Fruit fly (Drosophila melanogaster) whole organism, adult: ENCODE measurements around the gene CG13771.

Source experiments
- CG11617 ChIP-seq: fragments of 200-800 bp; sonication (Bioruptor generic); optimal IDR thresholded peaks from 2 replicates; lab custom pipeline; 2017; ENCODE audit warnings: mild to moderate bottlenecking, missing biosample characterization, missing genetic modification reagents, missing genetic modification characterization
- CG12768 ChIP-seq: fragments of 200-800 bp; sonication (Bioruptor generic); optimal IDR thresholded peaks from 2 replicates; lab custom pipeline; 2017; ENCODE audit warnings: missing biosample characterization, missing genetic modification characterization, mild to moderate bottlenecking, moderate library complexity, missing genetic modification reagents
- CG14711 ChIP-seq: fragments of 200-800 bp; sonication (Bioruptor generic); optimal IDR thresholded peaks from 2 replicates; lab custom pipeline; 2018; ENCODE audit warnings: missing biosample characterization, mild to moderate bottlenecking, missing genetic modification characterization, moderate library complexity
- CG1620 ChIP-seq: fragments of 200-800 bp; sonication (Bioruptor generic); optimal IDR thresholded peaks from 2 replicates; lab custom pipeline; 2016; ENCODE audit warnings: missing biosample characterization, missing genetic modification characterization
- CG33017 ChIP-seq: fragments of 200-800 bp; sonication (Bioruptor generic); optimal IDR thresholded peaks from 2 replicates; lab custom pipeline; 2018; ENCODE audit warnings: missing biosample characterization, mild to moderate bottlenecking, missing genetic modification characterization, moderate library complexity
- CG5204 ChIP-seq: fragments of 200-800 bp; sonication (Bioruptor generic); optimal IDR thresholded peaks from 2 replicates; lab custom pipeline; 2016; ENCODE audit warnings: missing biosample characterization, missing genetic modification characterization
- CG7045 ChIP-seq: fragments of 200-800 bp; sonication (Bioruptor generic); optimal IDR thresholded peaks from 2 replicates; lab custom pipeline; 2017; ENCODE audit warnings: missing biosample characterization, mild to moderate bottlenecking, missing genetic modification characterization
- CG7101 ChIP-seq: fragments of 200-800 bp; sonication (Bioruptor generic); optimal IDR thresholded peaks from 2 replicates; lab custom pipeline; 2018; ENCODE audit warnings: missing biosample characterization, mild to moderate bottlenecking, missing genetic modification characterization, moderate library complexity
- Clk ChIP-seq: fragments of 200-800 bp; sonication (Bioruptor generic); optimal IDR thresholded peaks from 2 replicates; lab custom pipeline; 2017; ENCODE audit warnings: missing biosample characterization, missing genetic modification characterization
- Crg-1 ChIP-seq: fragments of 200-800 bp; sonication (Bioruptor generic); optimal IDR thresholded peaks from 2 replicates; lab custom pipeline; 2016; ENCODE audit warnings: missing biosample characterization, missing genetic modification characterization
- Hr96 ChIP-seq: fragments of 200-800 bp; sonication (Bioruptor generic); optimal IDR thresholded peaks from 2 replicates; lab custom pipeline; 2016; ENCODE audit warnings: missing biosample characterization, missing genetic modification characterization
- Mnt ChIP-seq: fragments of 200-800 bp; sonication (Bioruptor generic); optimal IDR thresholded peaks from 2 replicates; lab custom pipeline; 2016; ENCODE audit warnings: missing biosample characterization, mild to moderate bottlenecking, missing genetic modification characterization
- bab1 ChIP-seq: fragments of 200-800 bp; sonication (Bioruptor generic); optimal IDR thresholded peaks from 3 replicates; lab custom pipeline; 2019; ENCODE audit warnings: missing biosample characterization, mild to moderate bottlenecking, missing genetic modification characterization, moderate library complexity
- cic ChIP-seq: fragments of 200-800 bp; sonication (Bioruptor generic); optimal IDR thresholded peaks from 2 replicates; lab custom pipeline; 2017; ENCODE audit warnings: missing biosample characterization, mild to moderate bottlenecking, missing genetic modification characterization, moderate library complexity
- cnc ChIP-seq, 2 experiments: fragments of >200 bp; optimal IDR thresholded peaks; 2 replicates each; lab custom pipeline; 2017
- kay ChIP-seq: fragments of 200-800 bp; sonication (Bioruptor generic); peaks from one replicate; lab custom pipeline; 2016; ENCODE audit warnings: missing biosample characterization, missing genetic modification characterization, borderline replicate concordance
- ovo ChIP-seq: fragments of 200-800 bp; sonication (Bioruptor generic); optimal IDR thresholded peaks from 2 replicates; lab custom pipeline; 2016; ENCODE audit warnings: missing biosample characterization, missing genetic modification characterization
- pad ChIP-seq: fragments of 200-800 bp; sonication (Bioruptor generic); optimal IDR thresholded peaks from 3 replicates; lab custom pipeline; 2017; ENCODE audit warnings: missing biosample characterization, missing genetic modification characterization, mild to moderate bottlenecking, moderate library complexity, missing genetic modification reagents
- tj ChIP-seq: fragments of 200-800 bp; sonication (Bioruptor generic); optimal IDR thresholded peaks from 3 replicates; lab custom pipeline; 2017; ENCODE audit warnings: missing biosample characterization, mild to moderate bottlenecking, missing genetic modification characterization, moderate library complexity
- toe ChIP-seq: fragments of 200-800 bp; sonication (Bioruptor generic); optimal IDR thresholded peaks from 2 replicates; lab custom pipeline; 2016; ENCODE audit warnings: missing biosample characterization, missing genetic modification characterization

The CG13771 gene

dm6 chr2L:6614229-6614935 lies 49.0 kb downstream of the CG13771 start:
- TF ChIP-seq ovo (no peak), CG11617 (GFP tag; lab: Kevin White, UChicago) (no peak), CG33017 (tag; lab: Kevin White, UChicago) (no peak), Mnt (GFP tag; lab: Kevin White, UChicago) (peak; percentile 71), tj (GFP tag; lab: Kevin White, UChicago) (peak; percentile 89), Hr96 (GFP tag; lab: Kevin White, UChicago) (no peak), CG12768 (GFP tag; lab: Kevin White, UChicago) (peak; percentile 32), cic (GFP tag; lab: Kevin White, UChicago) (peak; percentile 55), toe (GFP tag; lab: Kevin White, UChicago) (no peak), kay (GFP tag; lab: Kevin White, UChicago) (peak; percentile 81), CG7101 (tag; lab: Kevin White, UChicago) (no peak), pad (no peak)

DNA sequence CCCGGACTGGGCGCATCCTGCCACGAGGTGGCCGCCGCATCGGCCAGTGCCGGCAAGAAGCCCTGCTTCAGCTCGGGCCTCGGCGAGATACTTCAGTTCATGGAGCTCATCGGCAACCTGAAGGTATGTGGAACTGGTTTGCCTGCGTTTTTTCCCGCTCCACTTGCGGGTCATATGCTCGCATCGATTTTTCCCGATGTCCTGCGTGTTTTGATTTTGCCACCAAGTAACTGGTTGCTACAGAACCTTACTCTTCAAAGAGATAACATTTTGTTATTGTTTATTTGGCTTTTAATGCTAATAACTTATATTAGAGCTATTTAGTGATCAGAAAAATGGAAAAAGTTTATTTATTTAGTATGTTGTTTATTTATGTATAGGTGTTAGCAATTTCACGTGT lies 50.3 kb downstream of the CG13771 start:
- no peak for TF ChIP-seq CG7101 (tag; lab: Kevin White, UChicago)
- no peak for TF ChIP-seq pad
- TF ChIP-seq ovo = no peak
- no peak for TF ChIP-seq CG1620
- no peak for TF ChIP-seq CG5204
- no peak for TF ChIP-seq bab1 (GFP tag; lab: Kevin White, UChicago)
- TF ChIP-seq CG33017 (tag; lab: Kevin White, UChicago) = no peak
- no peak for TF ChIP-seq cnc (optimal IDR thresholded peaks at IDR 0.05; lab: Kevin White, UChicago)
- no peak for TF ChIP-seq Hr96 (GFP tag; lab: Kevin White, UChicago)

dm6 chr2L:6612477-6613004 lies 50.9 kb downstream of the CG13771 start:
- TF ChIP-seq CG7101 (tag; lab: Kevin White, UChicago) (peak; percentile 100), CG11617 (GFP tag; lab: Kevin White, UChicago) (peak; percentile 100), Clk (peak; percentile 100), CG14711 (peak; percentile 100), kay (GFP tag; lab: Kevin White, UChicago) (peak; percentile 100), CG33017 (tag; lab: Kevin White, UChicago) (peak; percentile 100), ovo (peak; percentile 100), CG5204 (peak; percentile 100), cic (GFP tag; lab: Kevin White, UChicago) (peak; percentile 100), toe (GFP tag; lab: Kevin White, UChicago) (peak; percentile 100), Crg-1 (peak; percentile 100), bab1 (GFP tag; lab: Kevin White, UChicago) (peak; percentile 100), Mnt (GFP tag; lab: Kevin White, UChicago) (peak; percentile 100), pad (peak; percentile 98), tj (GFP tag; lab: Kevin White, UChicago) (peak; percentile 100), CG7045 (GFP tag; lab: Kevin White, UChicago) (peak; percentile 100), Hr96 (GFP tag; lab: Kevin White, UChicago) (peak; percentile 100), cnc (optimal IDR thresholded peaks at IDR 0.05; lab: Kevin White, UChicago) (peak in 1 of 2 experiments; percentile 42), CG1620 (peak; percentile 100), CG12768 (GFP tag; lab: Kevin White, UChicago) (peak; percentile 100)
